Worm (Caenorhabditis elegans) whole organism, midembryonic: ENCODE results near the gene moc-1.

ENCODE experiments used
- flt-1 ChIP-seq: fragments of 200-800 bp; sonication (Bioruptor generic); IDR thresholded peaks from 2 replicates; pipeline ENCODE4 v1.3.6; 2022; ENCODE audit warnings: missing genetic modification characterization, missing compliant biosample characterization
- klf-2 ChIP-seq: fragments of 200-800 bp; sonication (Bioruptor generic); conservative IDR thresholded peaks from 2 replicates; pipeline ENCODE4 v1.3.6; 2022; ENCODE audit warnings: missing genetic modification reagents, missing genetic modification characterization, missing compliant biosample characterization
- med-1 ChIP-seq: sonication (generic microtip); optimal IDR thresholded peaks from 2 replicates; lab custom pipeline; 2017; ENCODE audit warnings: missing genetic modification characterization, mild to moderate bottlenecking, missing compliant biosample characterization, antibody characterized with exemption, missing genetic modification reagents; ENCODE audit not compliant: insufficient read depth
- tab-1 ChIP-seq: fragments of 200-800 bp; sonication (Bioruptor generic); IDR thresholded peaks from 2 replicates; pipeline ENCODE4 v1.3.6; 2022; ENCODE audit warnings: missing genetic modification characterization, missing compliant biosample characterization

ce11 chrX:10150918-10151317, 12.5 kb upstream of the moc-1 start:
- TF ChIP-seq flt-1, result no peak
- TF ChIP-seq klf-2, result no peak
- TF ChIP-seq tab-1 (GFP tag; lab: Robert Waterston, UW), result no peak
- TF ChIP-seq med-1 (GFP tag; lab: Kevin White, UChicago), result no peak
